Worm (Caenorhabditis elegans) whole organism, L4/young adult: ENCODE measurements around the gene ZK930.2.

Experiments
- W03F9.2 ChIP-seq: fragments of 150-350 bp; optimal IDR thresholded peaks from 2 replicates; lab custom pipeline; 2014; ENCODE audit warnings: missing biosample characterization, missing genetic modification characterization
- dao-5 ChIP-seq: sonication (generic microtip); optimal IDR thresholded peaks from 2 replicates; lab custom pipeline; 2016; ENCODE audit warnings: missing genotype, missing genetic modification characterization, moderate library complexity, missing compliant biosample characterization
- him-1 ChIP-seq: sonication (generic microtip); optimal IDR thresholded peaks from 2 replicates; lab custom pipeline; 2016; ENCODE audit warnings: missing genotype, missing genetic modification reagents, missing genetic modification characterization, missing compliant biosample characterization

The ZK930.2 gene

DNA sequence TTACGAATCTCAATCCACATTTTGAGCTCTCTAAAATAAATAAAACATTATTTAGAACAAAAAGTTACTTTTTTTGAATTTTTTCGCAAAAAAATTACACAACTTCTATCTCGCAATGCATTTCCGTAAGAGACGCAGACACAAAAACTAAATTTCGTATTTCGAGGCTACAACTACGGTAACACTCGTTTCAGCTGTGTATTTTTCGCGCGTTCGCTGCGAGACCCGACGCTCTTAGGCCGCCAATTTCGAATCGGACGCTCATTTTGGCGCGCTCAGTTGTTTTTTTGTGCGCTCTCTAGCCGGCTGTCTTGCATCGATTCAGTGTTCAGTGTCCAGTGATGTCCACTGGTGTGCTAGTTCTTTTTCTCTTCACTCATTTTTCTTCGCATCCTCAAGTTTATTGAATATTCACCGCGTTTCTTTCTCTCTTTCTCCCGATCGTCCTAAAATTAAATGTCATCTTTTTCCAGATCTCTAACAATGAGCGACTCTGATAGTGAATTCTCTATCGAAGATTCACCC, 18.5 kb downstream of the ZK930.2 start, which contains the start of the genes npp-3 and top-2:
TSS of gene npp-3 (minus strand) at position 115 of the 525 bp plus-strand sequence.
TSS of gene top-2 (plus strand) at position 475 of the 525 bp plus-strand sequence.
- TF ChIP-seq W03F9.2 (tag; lab: Kevin White, UChicago) (peak; percentile 88), him-1 (tag; lab: Kevin White, UChicago) (peak; percentile 74), dao-5 (no peak)

DNA sequence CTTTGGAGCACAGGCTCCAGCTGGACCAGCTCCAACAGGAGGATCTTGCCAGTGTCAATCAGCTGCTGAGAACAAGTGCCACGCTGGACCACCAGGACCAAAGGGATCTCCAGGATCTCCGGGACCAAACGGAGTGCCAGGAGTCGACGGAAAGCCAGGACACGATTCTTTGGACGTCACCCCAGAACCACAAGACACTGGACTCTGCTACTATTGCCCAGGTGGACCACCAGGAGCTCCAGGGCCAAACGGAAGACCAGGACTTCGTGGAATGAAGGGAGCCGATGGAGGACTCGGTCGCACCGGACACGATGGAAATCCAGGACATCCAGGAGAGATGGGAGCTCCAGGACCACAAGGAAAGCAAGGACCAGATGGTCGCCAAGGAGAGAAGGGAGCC, 24.3 kb downstream of the ZK930.2 start:
- TF ChIP-seq dao-5 = no peak
- TF ChIP-seq him-1 (tag; lab: Kevin White, UChicago) = no peak
- no peak for TF ChIP-seq W03F9.2 (tag; lab: Kevin White, UChicago)

DNA sequence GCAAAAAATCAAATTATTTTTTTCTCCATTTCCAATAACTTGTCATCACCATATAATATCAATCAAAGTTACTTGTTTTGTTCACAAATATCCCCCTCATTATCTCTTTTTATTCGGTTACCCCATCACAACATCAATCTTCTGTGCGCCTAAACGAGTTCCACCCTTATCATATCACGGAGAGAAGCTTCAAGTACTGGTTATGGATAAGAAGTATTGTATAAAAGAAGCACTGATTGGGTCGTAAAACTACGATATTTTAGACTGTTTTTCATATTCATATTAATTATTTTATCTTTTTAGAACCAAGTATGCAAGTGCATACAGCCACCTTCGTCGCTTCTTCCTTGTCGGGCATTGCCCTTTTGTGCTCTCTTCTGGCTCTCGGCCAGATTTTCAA, 25.0 kb downstream of the ZK930.2 start, which contains the start of gene col-84:
TSS of gene col-84 (plus strand) at position 301 of the 400 bp plus-strand sequence.
- TF ChIP-seq him-1 (tag; lab: Kevin White, UChicago) (no peak), dao-5 (no peak)

DNA sequence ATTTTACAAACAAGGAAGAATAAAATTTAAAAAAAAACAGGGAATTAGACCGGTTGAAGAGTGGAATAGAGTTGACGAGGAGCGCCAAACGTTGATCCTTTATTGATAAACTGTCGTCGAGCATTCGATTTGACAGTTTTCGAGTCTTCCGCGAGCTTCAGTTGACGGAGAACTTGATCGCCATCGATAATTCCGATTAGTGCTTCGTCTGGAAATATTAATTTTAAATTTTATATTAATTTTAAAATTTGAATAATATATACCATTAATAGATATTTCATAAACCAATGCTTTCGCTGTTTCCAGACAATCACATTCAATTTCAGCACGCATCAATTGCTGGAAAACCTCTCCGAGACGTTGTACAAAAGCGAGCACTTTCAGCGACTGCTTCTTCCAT, 27.6 kb downstream of the ZK930.2 start, which contains the start of gene K12D12.4:
TSS of gene K12D12.4 (minus strand) at position 101 of the 400 bp plus-strand sequence.
- no peak for TF ChIP-seq him-1 (tag; lab: Kevin White, UChicago)
- no peak for TF ChIP-seq dao-5
- TF ChIP-seq W03F9.2 (tag; lab: Kevin White, UChicago) = no peak

DNA sequence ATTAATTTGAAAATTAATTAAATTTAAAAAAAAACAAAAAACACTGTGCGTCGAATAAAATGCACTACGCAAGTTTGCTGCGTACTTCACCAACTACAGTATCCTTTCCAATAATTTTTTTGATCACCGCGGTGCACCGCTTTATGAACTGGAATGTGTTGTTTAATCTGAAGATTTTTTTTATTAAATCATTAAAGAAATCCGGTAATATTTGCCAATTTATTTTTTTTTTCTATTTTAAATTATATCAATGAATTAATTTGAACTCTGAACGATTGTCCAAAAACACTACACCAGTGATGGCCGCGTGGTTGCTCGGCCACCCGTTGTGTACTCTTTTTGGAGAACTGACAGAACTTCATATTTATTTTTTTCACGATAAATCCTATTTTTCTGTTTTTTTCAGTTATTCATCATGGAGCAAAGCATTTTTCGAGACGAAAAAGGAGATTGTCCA, 32.6 kb downstream of the ZK930.2 start, which contains the start of gene K12D12.5:
TSS of gene K12D12.5 (plus strand) at position 407 of the 457 bp plus-strand sequence.
- peak; percentile 25 for TF ChIP-seq W03F9.2 (tag; lab: Kevin White, UChicago)
- no peak for TF ChIP-seq dao-5

DNA sequence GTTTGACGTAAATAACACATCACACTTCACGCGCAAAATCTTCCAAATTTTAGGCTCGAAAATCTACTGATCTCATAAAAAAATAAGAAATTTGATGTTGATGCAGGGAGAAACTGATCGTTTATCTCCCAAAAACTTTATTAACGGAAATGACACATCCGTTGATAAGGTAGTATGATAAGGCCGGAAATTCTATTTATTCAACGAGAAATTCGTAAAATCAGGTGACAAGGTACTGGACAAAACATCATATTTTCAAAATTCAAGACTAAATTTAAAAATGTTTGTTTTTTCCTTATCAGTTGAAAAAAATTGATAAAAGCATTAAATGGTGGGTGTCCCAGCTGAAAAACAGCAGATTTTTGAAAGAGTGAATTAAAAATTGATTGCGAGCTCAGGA, 33.4 kb downstream of the ZK930.2 start:
- TF ChIP-seq W03F9.2 (tag; lab: Kevin White, UChicago) = no peak

DNA sequence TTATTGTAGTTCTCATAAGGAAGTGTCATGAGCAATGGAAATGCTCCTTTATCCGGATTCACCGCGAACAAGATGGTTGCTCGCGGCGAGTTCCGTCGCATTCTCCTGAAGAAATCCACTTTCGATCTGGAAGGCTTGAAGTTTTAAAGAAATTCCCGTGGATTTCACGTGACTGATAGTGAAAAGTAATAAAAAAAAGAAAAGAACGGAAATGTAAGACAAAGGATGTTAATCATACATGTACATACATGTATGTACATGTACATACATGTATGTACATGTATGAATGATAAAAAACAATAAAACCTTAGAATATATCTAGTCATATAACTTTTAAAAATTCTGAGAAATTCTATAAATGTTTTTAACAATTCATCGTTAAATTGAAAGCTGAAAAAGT, 36.9 kb downstream of the ZK930.2 start, which contains the start of gene clh-1:
TSS of gene clh-1 (minus strand) at position 101 of the 400 bp plus-strand sequence.
- TF ChIP-seq W03F9.2 (tag; lab: Kevin White, UChicago) (no peak), dao-5 (no peak), him-1 (tag; lab: Kevin White, UChicago) (no peak)

DNA sequence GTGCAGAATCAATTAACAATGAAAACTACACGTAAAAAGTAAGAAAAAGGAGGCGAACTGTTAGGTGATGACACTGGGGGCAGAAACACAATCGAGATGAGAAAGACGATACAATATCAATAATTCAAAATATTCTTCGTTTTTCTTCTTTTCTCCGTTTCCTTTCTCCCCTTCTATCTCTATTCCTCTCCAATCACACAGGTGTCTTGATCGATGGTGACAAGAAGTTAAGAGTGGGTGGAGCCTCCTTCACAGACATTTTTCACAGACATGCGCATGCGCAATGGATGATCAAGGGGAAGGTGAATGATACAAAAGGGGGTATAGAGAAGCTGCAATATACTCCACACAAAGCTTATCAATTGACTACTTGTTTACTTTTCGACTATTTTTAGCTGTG, 38.5 kb downstream of the ZK930.2 start:
- TF ChIP-seq W03F9.2 (tag; lab: Kevin White, UChicago) (no peak), dao-5 (no peak), him-1 (tag; lab: Kevin White, UChicago) (no peak)

DNA sequence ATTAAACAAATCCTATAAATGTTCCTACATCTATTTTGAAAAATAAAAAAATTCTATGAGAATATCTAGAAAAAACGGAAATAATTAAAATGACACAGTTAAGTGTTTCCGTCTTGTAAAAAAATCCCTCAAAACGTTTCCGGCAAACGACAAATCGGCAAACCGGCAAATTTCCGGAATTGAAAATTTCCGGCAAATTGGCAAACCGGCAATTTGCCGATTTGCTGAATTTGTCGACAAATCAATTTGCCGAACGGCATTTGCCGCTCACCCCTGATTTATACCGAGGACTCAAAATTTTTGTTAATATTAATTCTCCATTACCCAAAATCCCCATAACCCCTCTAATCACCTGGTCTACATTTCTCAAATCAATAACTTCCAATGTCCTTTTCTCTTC, 40.1 kb downstream of the ZK930.2 start:
- TF ChIP-seq him-1 (tag; lab: Kevin White, UChicago) (no peak), dao-5 (no peak), W03F9.2 (tag; lab: Kevin White, UChicago) (no peak)

DNA sequence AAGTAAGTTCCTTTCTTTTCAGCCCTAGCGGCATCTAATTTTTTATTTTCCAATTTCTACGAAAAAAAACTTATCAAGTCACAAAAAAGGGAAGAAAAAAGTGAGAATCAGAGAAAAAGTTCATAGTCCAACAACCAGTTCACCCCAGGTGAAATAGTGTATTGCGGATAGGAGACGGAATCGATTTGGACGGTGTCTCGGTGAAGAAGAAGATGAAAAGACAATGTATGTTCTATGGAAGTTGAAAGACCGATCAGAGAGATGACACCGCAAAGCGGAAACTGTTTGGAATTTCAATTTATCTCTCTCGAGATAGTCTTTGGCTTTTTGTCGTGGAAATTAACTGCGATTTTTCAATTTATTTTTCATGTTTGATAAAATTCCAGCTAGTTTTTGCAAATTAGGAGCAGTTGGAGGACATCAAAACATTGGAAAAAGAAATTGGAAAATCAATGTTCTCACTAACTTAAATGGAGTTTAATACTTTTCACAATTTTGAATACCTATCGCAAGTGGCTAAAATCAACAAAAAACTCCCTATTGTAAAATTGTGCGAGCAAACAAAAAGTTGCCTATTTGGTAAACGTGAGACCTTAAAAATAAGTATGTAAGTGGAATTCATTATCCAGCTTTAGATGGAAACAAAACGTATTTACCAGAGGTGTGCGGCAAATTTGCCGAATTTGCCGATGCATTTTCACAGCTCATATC, 40.9 kb downstream of the ZK930.2 start:
- TF ChIP-seq dao-5 = no peak
- no peak for TF ChIP-seq him-1 (tag; lab: Kevin White, UChicago)
- no peak for TF ChIP-seq W03F9.2 (tag; lab: Kevin White, UChicago)

DNA sequence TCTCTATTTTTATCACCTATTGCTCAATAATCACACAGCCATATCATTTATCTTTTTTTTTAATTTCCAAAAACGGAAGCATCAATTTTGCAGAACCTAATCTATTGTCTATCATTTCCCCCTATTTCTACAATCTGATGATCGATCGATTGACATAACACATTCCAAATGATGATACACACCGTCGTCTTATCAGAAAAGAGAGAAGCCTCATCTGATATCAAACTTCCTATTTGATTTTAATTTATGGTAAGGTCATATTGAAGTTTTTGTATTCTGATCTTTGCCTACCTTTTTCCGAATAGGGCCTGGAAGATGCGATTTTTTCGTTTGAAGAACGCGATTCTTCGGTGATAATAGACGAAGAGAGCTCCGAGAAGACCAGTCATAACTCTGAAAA, 43.7 kb downstream of the ZK930.2 start:
- no peak for TF ChIP-seq dao-5
- TF ChIP-seq him-1 (tag; lab: Kevin White, UChicago) = no peak
- no peak for TF ChIP-seq W03F9.2 (tag; lab: Kevin White, UChicago)

DNA sequence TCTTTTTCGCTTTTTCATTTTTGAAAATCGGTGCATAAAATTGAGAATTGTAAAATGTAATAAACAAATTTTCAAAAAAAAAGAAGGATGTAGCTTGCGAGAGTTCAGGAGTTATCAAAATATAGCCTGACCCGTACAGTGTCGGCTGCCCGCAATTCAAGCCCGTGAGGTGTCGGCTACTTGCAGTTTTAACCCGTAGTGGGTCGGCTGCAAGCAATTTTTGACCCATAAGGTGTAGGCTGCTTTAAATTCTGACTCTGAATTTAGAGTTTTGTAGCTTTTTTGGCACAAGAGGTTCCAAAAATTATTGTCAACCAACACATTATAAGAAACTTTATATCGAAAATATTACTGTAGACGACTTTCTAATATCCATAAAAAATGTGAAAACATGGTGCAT, 47.3 kb downstream of the ZK930.2 start:
- no peak for TF ChIP-seq him-1 (tag; lab: Kevin White, UChicago)
- TF ChIP-seq dao-5 = no peak
- no peak for TF ChIP-seq W03F9.2 (tag; lab: Kevin White, UChicago)

DNA sequence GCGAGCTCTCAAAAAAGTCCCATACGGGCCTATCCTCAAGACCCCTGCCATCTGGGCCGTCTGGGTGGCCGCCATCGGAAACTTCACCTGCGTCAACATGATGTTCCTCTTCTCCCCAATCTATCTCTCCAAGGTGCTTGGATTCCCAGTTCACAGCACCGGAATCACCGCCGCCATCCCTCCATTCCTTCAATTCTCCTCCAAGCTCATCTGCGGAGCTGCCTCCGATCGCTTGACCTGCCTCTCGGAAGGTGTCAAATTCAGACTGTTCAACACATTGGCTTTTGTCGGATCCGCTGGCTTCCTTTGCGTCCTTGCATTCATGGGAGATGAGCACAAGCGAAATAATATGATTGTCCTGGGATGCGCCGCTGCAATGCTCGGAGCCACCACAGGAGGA, 48.2 kb downstream of the ZK930.2 start:
- TF ChIP-seq W03F9.2 (tag; lab: Kevin White, UChicago) (no peak), dao-5 (no peak), him-1 (tag; lab: Kevin White, UChicago) (no peak)

DNA sequence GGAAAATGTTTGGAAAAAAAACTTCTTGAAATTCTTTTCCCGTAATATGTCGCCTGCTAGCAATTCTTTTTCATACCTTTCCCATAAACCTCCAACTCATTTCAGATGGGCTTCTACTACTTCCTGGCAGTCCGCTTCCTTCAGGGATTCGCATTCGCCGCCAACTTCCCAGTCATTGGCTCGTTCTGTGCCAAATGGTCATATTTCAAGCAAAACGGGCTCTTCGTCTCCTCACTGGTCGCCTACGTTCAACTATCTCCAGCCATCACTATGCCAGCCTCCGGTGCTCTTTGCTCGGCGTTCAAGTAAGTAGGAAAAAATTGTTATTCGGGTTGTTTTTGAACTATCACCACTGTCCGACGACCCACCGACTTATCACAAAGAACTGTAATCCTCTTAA, 49.2 kb downstream of the ZK930.2 start:
- no peak for TF ChIP-seq him-1 (tag; lab: Kevin White, UChicago)
- TF ChIP-seq W03F9.2 (tag; lab: Kevin White, UChicago) = no peak
- no peak for TF ChIP-seq dao-5
